Fruit fly (Drosophila melanogaster) whole organism, embryonic: ENCODE measurements around the gene mRpL30.

Experiments
- Aef1 ChIP-seq: fragments of 200-800 bp; sonication (Bioruptor generic); IDR thresholded peaks from 3 replicates; pipeline ENCODE4 v1.3.6; 2022; ENCODE audit warnings: missing biosample characterization, missing genetic modification characterization
- Atf6 ChIP-seq: fragments of 200-800 bp; sonication (Bioruptor generic); IDR thresholded peaks from 2 replicates; pipeline ENCODE4 v1.3.6; 2022; ENCODE audit warnings: missing biosample characterization, missing genetic modification characterization
- B-H1 ChIP-seq: fragments of 200-800 bp; sonication (Bioruptor generic); IDR thresholded peaks from 3 replicates; pipeline ENCODE4 v1.3.6; 2022; ENCODE audit warnings: missing biosample characterization, missing genetic modification characterization
- CG10543 ChIP-seq: fragments of 200-800 bp; sonication (Bioruptor generic); optimal IDR thresholded peaks from 3 replicates; lab custom pipeline; 2017; ENCODE audit warnings: missing biosample characterization, mild to moderate bottlenecking, missing genetic modification characterization, moderate library complexity
- CG10979 ChIP-seq: fragments of 200-800 bp; sonication (Bioruptor generic); optimal IDR thresholded peaks from 2 replicates; lab custom pipeline; 2018; ENCODE audit warnings: missing biosample characterization, mild to moderate bottlenecking, missing genetic modification characterization, moderate library complexity
- CG11398 ChIP-seq: fragments of 200-800 bp; sonication (Bioruptor generic); optimal IDR thresholded peaks from 2 replicates; lab custom pipeline; 2016; ENCODE audit warnings: missing biosample characterization, missing genetic modification characterization
- CG1647 ChIP-seq: fragments of 200-800 bp; sonication (Bioruptor generic); optimal IDR thresholded peaks from 3 replicates; lab custom pipeline; 2016; ENCODE audit warnings: missing biosample characterization, missing genetic modification characterization
- CG17328 ChIP-seq: fragments of 200-800 bp; sonication (Bioruptor generic); IDR thresholded peaks from 2 replicates; pipeline ENCODE4 v1.3.6; 2022; ENCODE audit warnings: missing biosample characterization, missing genetic modification characterization
- CG17361 ChIP-seq: fragments of 200-800 bp; sonication (Bioruptor generic); IDR thresholded peaks from 3 replicates; pipeline ENCODE4 v1.3.6; 2022; ENCODE audit warnings: missing biosample characterization, missing genetic modification characterization
- CG17612 ChIP-seq: fragments of 200-800 bp; sonication (Bioruptor generic); IDR thresholded peaks from 2 replicates; pipeline ENCODE4 v1.3.6; 2022; ENCODE audit warnings: missing biosample characterization, missing genetic modification characterization
- CG32532 ChIP-seq: fragments of 200-800 bp; sonication (Bioruptor generic); IDR thresholded peaks from 2 replicates; pipeline ENCODE4 v1.3.6; 2022; ENCODE audit warnings: missing biosample characterization, missing genetic modification characterization
- CG32772 ChIP-seq: fragments of 200-800 bp; sonication (Bioruptor generic); IDR thresholded peaks from 2 replicates; pipeline ENCODE4 v1.3.6; 2022; ENCODE audit warnings: missing biosample characterization, missing genetic modification characterization
- CG34224 ChIP-seq: fragments of 200-800 bp; sonication (Bioruptor generic); IDR thresholded peaks from 3 replicates; pipeline ENCODE4 v1.3.6; 2022; ENCODE audit warnings: missing biosample characterization, missing genetic modification characterization; ENCODE audit not compliant: partially characterized antibody
- CG4282 ChIP-seq: fragments of 200-800 bp; sonication (Bioruptor generic); optimal IDR thresholded peaks from 2 replicates; lab custom pipeline; 2016; ENCODE audit warnings: missing biosample characterization, missing genetic modification characterization
- CG6683 ChIP-seq: fragments of 200-800 bp; sonication (Bioruptor generic); optimal IDR thresholded peaks from 2 replicates; lab custom pipeline; 2017; ENCODE audit warnings: missing biosample characterization, mild to moderate bottlenecking, missing genetic modification characterization, missing genetic modification reagents
- CG6791 ChIP-seq: fragments of 200-800 bp; sonication (Bioruptor generic); IDR thresholded peaks from 3 replicates; pipeline ENCODE4 v1.3.6; 2022; ENCODE audit warnings: missing biosample characterization, missing genetic modification characterization; ENCODE audit not compliant: partially characterized antibody
- CG7963 ChIP-seq: fragments of 200-800 bp; sonication (Bioruptor generic); IDR thresholded peaks from 3 replicates; pipeline ENCODE4 v1.3.6; 2022; ENCODE audit warnings: missing biosample characterization, missing genetic modification characterization; ENCODE audit not compliant: partially characterized antibody
- CG8359 ChIP-seq: fragments of 200-800 bp; sonication (Bioruptor generic); optimal IDR thresholded peaks from 2 replicates; lab custom pipeline; 2017; ENCODE audit warnings: missing biosample characterization, mild to moderate bottlenecking, missing genetic modification characterization, borderline replicate concordance
- CG8388 ChIP-seq: fragments of 200-800 bp; sonication (Bioruptor generic); optimal IDR thresholded peaks from 2 replicates; lab custom pipeline; 2019; ENCODE audit warnings: missing biosample characterization, mild to moderate bottlenecking, missing genetic modification characterization, moderate library complexity
- Dbx ChIP-seq: fragments of 200-800 bp; sonication (Bioruptor generic); IDR thresholded peaks from 3 replicates; pipeline ENCODE4 v1.3.6; 2022; ENCODE audit warnings: missing biosample characterization, missing genetic modification characterization
- Doc2 ChIP-seq: fragments of 200-800 bp; sonication (Bioruptor generic); IDR thresholded peaks from 2 replicates; pipeline ENCODE4 v1.3.6; 2022; ENCODE audit warnings: missing biosample characterization, missing genetic modification characterization
- Doc3 ChIP-seq: fragments of 200-800 bp; sonication (Bioruptor generic); IDR thresholded peaks from 3 replicates; pipeline ENCODE4 v1.3.6; 2022; ENCODE audit warnings: missing biosample characterization, missing genetic modification characterization; ENCODE audit not compliant: partially characterized antibody
- E2f1 ChIP-seq: fragments of 200-800 bp; sonication (Bioruptor generic); IDR thresholded peaks from 2 replicates; pipeline ENCODE4 v1.3.6; 2022; ENCODE audit warnings: missing biosample characterization, missing genetic modification characterization
- E2f2 ChIP-seq: fragments of 200-800 bp; sonication (Bioruptor generic); IDR thresholded peaks from 2 replicates; pipeline ENCODE4 v1.3.6; 2022; ENCODE audit warnings: missing biosample characterization, missing genetic modification characterization
- Eip74EF ChIP-seq, 2 experiments: fragments of 200-800 bp in 1 of 2; fragments of >200 bp in 1 of 2; sonication (Bioruptor generic) in 1 of 2; optimal IDR thresholded peaks; 2 replicates each; lab custom pipeline; 2017 to 2019; ENCODE audit warnings: missing biosample characterization in 2 of 2, missing genetic modification characterization in 2 of 2, mild to moderate bottlenecking in 1 of 2, moderate library complexity in 1 of 2
- HmgD ChIP-seq: fragments of 200-800 bp; sonication (Bioruptor generic); optimal IDR thresholded peaks from 3 replicates; lab custom pipeline; 2016; ENCODE audit warnings: missing biosample characterization, missing genetic modification characterization
- Hmx ChIP-seq: fragments of 200-800 bp; sonication (Bioruptor generic); optimal IDR thresholded peaks from 2 replicates; lab custom pipeline; 2016; ENCODE audit warnings: missing biosample characterization, missing genetic modification characterization
- MTF-1 ChIP-seq: fragments of 200-800 bp; sonication (Bioruptor generic); optimal IDR thresholded peaks from 2 replicates; lab custom pipeline; 2018; ENCODE audit warnings: missing biosample characterization, mild to moderate bottlenecking, missing genetic modification characterization, borderline replicate concordance
- Neu2 ChIP-seq: fragments of 200-800 bp; sonication (Bioruptor generic); optimal IDR thresholded peaks from 3 replicates; lab custom pipeline; 2016; ENCODE audit warnings: missing biosample characterization, missing genetic modification characterization, borderline replicate concordance
- Taf1 ChIP-seq: fragments of 200-800 bp; sonication (Bioruptor generic); IDR thresholded peaks from 2 replicates; pipeline ENCODE4 v1.3.6; 2022; ENCODE audit warnings: missing biosample characterization, missing genetic modification characterization
- Tbp ChIP-seq: fragments of >200 bp; optimal IDR thresholded peaks from 2 replicates; lab custom pipeline; 2018; ENCODE audit warnings: missing biosample characterization, missing genetic modification characterization
- dmrt99B ChIP-seq: fragments of 200-800 bp; sonication (Bioruptor generic); optimal IDR thresholded peaks from 2 replicates; lab custom pipeline; 2018; ENCODE audit warnings: missing biosample characterization, mild to moderate bottlenecking, missing genetic modification characterization, moderate library complexity
- dpn ChIP-seq, 2 experiments: fragments of 200-800 bp; sonication (Bioruptor generic); optimal IDR thresholded peaks; 3 replicates each; lab custom pipeline; 2016; ENCODE audit warnings: missing biosample characterization in 2 of 2, missing genetic modification characterization in 2 of 2
- ewg ChIP-seq: fragments of 200-800 bp; sonication (Bioruptor generic); optimal IDR thresholded peaks from 3 replicates; lab custom pipeline; 2017; ENCODE audit warnings: mild to moderate bottlenecking, missing biosample characterization, missing genetic modification reagents, missing genetic modification characterization
- fd3F ChIP-seq: fragments of 200-800 bp; sonication (Bioruptor generic); optimal IDR thresholded peaks from 2 replicates; lab custom pipeline; 2018; ENCODE audit warnings: missing biosample characterization, mild to moderate bottlenecking, missing genetic modification characterization, moderate library complexity
- gem ChIP-seq: fragments of 200-800 bp; sonication (Bioruptor generic); optimal IDR thresholded peaks from 2 replicates; lab custom pipeline; 2019; ENCODE audit warnings: missing biosample characterization, mild to moderate bottlenecking, missing genetic modification characterization, moderate library complexity
- gt ChIP-seq: fragments of 200-800 bp; sonication (Bioruptor generic); IDR thresholded peaks from 2 replicates; pipeline ENCODE4 v1.3.6; 2022; ENCODE audit warnings: missing biosample characterization, missing genetic modification characterization
- hbn ChIP-seq: fragments of 200-800 bp; sonication (Bioruptor generic); IDR thresholded peaks from 2 replicates; pipeline ENCODE4 v1.3.6; 2022; ENCODE audit warnings: missing biosample characterization, missing genetic modification characterization; ENCODE audit not compliant: partially characterized antibody
- klu ChIP-seq: fragments of 200-800 bp; sonication (Bioruptor generic); IDR thresholded peaks from 2 replicates; pipeline ENCODE4 v1.3.6; 2022; ENCODE audit warnings: missing biosample characterization, missing genetic modification characterization
- lmd ChIP-seq: fragments of 200-800 bp; sonication (Bioruptor generic); IDR thresholded peaks from 2 replicates; pipeline ENCODE4 v1.3.6; 2022; ENCODE audit warnings: missing biosample characterization, missing genetic modification characterization
- nerfin-2 ChIP-seq: fragments of 200-800 bp; sonication (Bioruptor generic); IDR thresholded peaks from 2 replicates; pipeline ENCODE4 v1.3.6; 2022; ENCODE audit warnings: missing biosample characterization, missing genetic modification characterization; ENCODE audit not compliant: partially characterized antibody
- prd ChIP-seq, 3 experiments: fragments of >200 bp in 2 of 3; fragments of 200-800 bp in 1 of 3; sonication (Bioruptor generic) in 1 of 3; optimal IDR thresholded peaks in 2 of 3; IDR thresholded peaks in 1 of 3; 2 replicates in 2 of 3; 3 replicates in 1 of 3; pipeline versions ENCODE4 v1.3.6 to Lab custom; 2017 to 2022; ENCODE audit warnings: missing biosample characterization in 1 of 3, missing genetic modification characterization in 1 of 3
- seq ChIP-seq: fragments of 200-800 bp; sonication (Bioruptor generic); IDR thresholded peaks from 2 replicates; pipeline ENCODE4 v1.3.6; 2022; ENCODE audit warnings: missing biosample characterization, missing genetic modification characterization
- slbo ChIP-seq: fragments of 200-800 bp; sonication (Bioruptor generic); IDR thresholded peaks from 2 replicates; pipeline ENCODE4 v1.3.6; 2022; ENCODE audit warnings: missing biosample characterization, missing genetic modification characterization
- sqz ChIP-seq: fragments of 200-800 bp; sonication (Bioruptor generic); optimal IDR thresholded peaks from 3 replicates; lab custom pipeline; 2018; ENCODE audit warnings: missing biosample characterization, mild to moderate bottlenecking, missing genetic modification characterization
- toy ChIP-seq: fragments of 200-800 bp; sonication (Bioruptor generic); IDR thresholded peaks from 2 replicates; pipeline ENCODE4 v1.3.6; 2022; ENCODE audit warnings: missing biosample characterization, missing genetic modification characterization
- vnd ChIP-seq: fragments of 200-800 bp; sonication (Bioruptor generic); IDR thresholded peaks from 3 replicates; pipeline ENCODE4 v1.3.6; 2022; ENCODE audit warnings: missing biosample characterization, missing genetic modification characterization; ENCODE audit not compliant: partially characterized antibody
- yki ChIP-seq: fragments of >200 bp; optimal IDR thresholded peaks from 3 replicates; lab custom pipeline; 2018
- zfh1 ChIP-seq: fragments of 200-800 bp; sonication (Bioruptor generic); IDR thresholded peaks from 3 replicates; pipeline ENCODE4 v1.3.6; 2022; ENCODE audit warnings: missing biosample characterization, missing genetic modification characterization

mRpL30 gene

dm6 chrX:4679813-4680381, 32.2 kb downstream of the mRpL30 start (continued):
- TF ChIP-seq CG6683 (GFP tag; lab: Kevin White, UChicago) (no peak), HmgD (GFP tag; lab: Kevin White, UChicago) (no peak), CG8359 (GFP tag; lab: Kevin White, UChicago) (no peak), CG17361 (GFP tag; lab: Robert Waterston, UW) (peak; percentile 64), gt (no peak), zfh1 (GFP tag; lab: Robert Waterston, UW) (peak; percentile 53; the same call in 1 of the 3 replicates), toy (GFP tag; lab: Robert Waterston, UW) (no peak), CG11398 (GFP tag; lab: Kevin White, UChicago) (peak; percentile 32), prd (optimal IDR thresholded peaks at IDR 0.05; lab: Kevin White, UChicago) (no peak), prd (GFP tag; IDR thresholded peaks at IDR 0.05; lab: Robert Waterston, UW) (peak; percentile 69; the same call in 2 of the 3 replicates), CG8388 (peak; percentile 53), CG34224 (no peak), CG32532 (GFP tag; lab: Robert Waterston, UW) (peak; percentile 72), B-H1 (GFP tag; lab: Robert Waterston, UW) (peak; percentile 57; the same call in 2 of the 3 replicates), klu (GFP tag; lab: Robert Waterston, UW) (no peak), CG6791 (GFP tag; lab: Robert Waterston, UW) (no peak), CG1647 (GFP tag; lab: Kevin White, UChicago) (peak; percentile 21), hbn (GFP tag; lab: Robert Waterston, UW) (no peak), E2f1 (GFP tag; lab: Robert Waterston, UW) (peak; percentile 38; the same call in 1 of the 2 replicates), CG10979 (peak; percentile 51), CG7963 (GFP tag; lab: Robert Waterston, UW) (no peak), Dbx (GFP tag; lab: Robert Waterston, UW) (peak; percentile 23; the same call in 1 of the 3 replicates), gem (tag; lab: Kevin White, UChicago) (peak; percentile 78), ewg (GFP tag; lab: Kevin White, UChicago) (peak; percentile 3), lmd (GFP tag; lab: Robert Waterston, UW) (peak; percentile 53), CG17612 (GFP tag; lab: Robert Waterston, UW) (no peak), Atf6 (peak; percentile 69), CG17328 (GFP tag; lab: Robert Waterston, UW) (peak; percentile 69), CG10543 (GFP tag; lab: Kevin White, UChicago) (no peak), vnd (GFP tag; lab: Robert Waterston, UW) (no peak), dpn (GFP tag; optimal IDR thresholded peaks at IDR 0.05; lab: Kevin White, UChicago) (peak; percentile 47 to 60), nerfin-2 (GFP tag; lab: Robert Waterston, UW) (no peak), fd3F (GFP tag; lab: Kevin White, UChicago) (peak; percentile 36), Neu2 (GFP tag; lab: Kevin White, UChicago) (no peak), sqz (GFP tag; lab: Kevin White, UChicago) (no peak), Doc2 (GFP tag; lab: Robert Waterston, UW) (no peak), dmrt99B (peak; percentile 59), seq (GFP tag; lab: Robert Waterston, UW) (no peak), Eip74EF (GFP tag; optimal IDR thresholded peaks at IDR 0.05; lab: Kevin White, UChicago) (no peak), Aef1 (GFP tag; lab: Robert Waterston, UW) (no peak), CG4282 (no peak), yki (no peak), Tbp (no peak), Doc3 (GFP tag; lab: Robert Waterston, UW) (no peak), Taf1 (GFP tag; lab: Robert Waterston, UW) (no peak; the same call in 1 of the 2 replicates), CG32772 (GFP tag; lab: Robert Waterston, UW) (no peak), MTF-1 (GFP tag; lab: Kevin White, UChicago) (no peak), Hmx (GFP tag; lab: Kevin White, UChicago) (peak; percentile 43), E2f2 (GFP tag; lab: Robert Waterston, UW) (peak; percentile 8; the same call in 1 of the 2 replicates), slbo (GFP tag; lab: Robert Waterston, UW) (peak; percentile 66)
